Fruit fly (Drosophila melanogaster): ENCODE data around the gene CG7133.

Gene CG7133

DNA sequence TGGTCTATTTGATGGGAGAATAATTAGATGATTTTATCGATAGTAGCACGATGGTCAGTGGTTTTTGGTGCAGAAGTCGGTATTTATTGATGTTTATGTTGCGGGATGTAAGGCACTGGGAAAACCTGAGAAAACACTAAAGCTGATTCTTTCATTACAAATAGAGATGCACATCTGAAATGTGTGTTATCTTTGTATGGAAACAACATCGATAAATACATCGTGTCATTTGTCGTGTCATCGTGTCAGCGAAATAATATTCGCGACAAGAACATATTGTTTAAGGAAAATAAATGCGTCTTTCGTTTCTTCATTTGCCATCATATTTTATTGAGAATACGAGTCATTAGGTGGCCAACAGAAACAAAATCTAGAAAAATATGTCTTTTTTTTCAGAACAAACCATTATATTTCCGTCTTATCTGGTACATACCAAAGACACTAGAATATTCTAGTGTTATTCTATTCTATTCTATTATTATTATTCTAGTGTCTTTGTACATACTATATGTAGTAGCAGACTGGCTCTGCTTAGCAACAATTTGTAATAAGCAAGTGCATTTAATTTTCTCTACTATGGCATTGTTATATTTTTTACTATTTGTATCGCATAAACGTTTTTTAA, at the start of gene CG7133 (continued):
- TF ChIP-seq prd (optimal IDR thresholded peaks at IDR 0.05) (no peak), prd (GFP tag; IDR thresholded peaks at IDR 0.05) (no peak), sim (GFP tag; IDR thresholded peaks at IDR 0.05) (no peak), gfzf (GFP tag; optimal IDR thresholded peaks at IDR 0.05) (peak; percentile 56), CG11247 (GFP tag; IDR thresholded peaks at IDR 0.05) (no peak), hbn (GFP tag; IDR thresholded peaks at IDR 0.05; ENCODE audit: partially characterized antibody) (peak; percentile 85), lbe (GFP tag; optimal IDR thresholded peaks at IDR 0.05) (peak; percentile 2), bowl (GFP tag; IDR thresholded peaks at IDR 0.05) (no peak), CG7556 (GFP tag; optimal IDR thresholded peaks at IDR 0.05) (no peak), sug (tag; optimal IDR thresholded peaks at IDR 0.05) (peak; percentile 4), da (GFP tag; optimal IDR thresholded peaks at IDR 0.05) (no peak), crol (GFP tag; IDR thresholded peaks at IDR 0.05) (no peak), hkb (optimal IDR thresholded peaks at IDR 0.05) (no peak), hkb (GFP tag; IDR thresholded peaks at IDR 0.05) (no peak), Ssrp (tag; optimal IDR thresholded peaks at IDR 0.05) (no peak), exex (tag; optimal IDR thresholded peaks at IDR 0.05) (peak; percentile 7), zen2 (GFP tag; IDR thresholded peaks at IDR 0.05; ENCODE audit: partially characterized antibody) (peak; percentile 91), CG3407 (GFP tag; optimal IDR thresholded peaks at IDR 0.05) (no peak), Drgx (GFP tag; IDR thresholded peaks at IDR 0.05) (no peak), tin (GFP tag; optimal IDR thresholded peaks at IDR 0.05) (no peak), dysf (GFP tag; IDR thresholded peaks at IDR 0.05) (no peak), CG17802 (tag; optimal IDR thresholded peaks at IDR 0.05) (peak; percentile 3), gce (GFP tag; IDR thresholded peaks at IDR 0.05) (no peak)

DNA sequence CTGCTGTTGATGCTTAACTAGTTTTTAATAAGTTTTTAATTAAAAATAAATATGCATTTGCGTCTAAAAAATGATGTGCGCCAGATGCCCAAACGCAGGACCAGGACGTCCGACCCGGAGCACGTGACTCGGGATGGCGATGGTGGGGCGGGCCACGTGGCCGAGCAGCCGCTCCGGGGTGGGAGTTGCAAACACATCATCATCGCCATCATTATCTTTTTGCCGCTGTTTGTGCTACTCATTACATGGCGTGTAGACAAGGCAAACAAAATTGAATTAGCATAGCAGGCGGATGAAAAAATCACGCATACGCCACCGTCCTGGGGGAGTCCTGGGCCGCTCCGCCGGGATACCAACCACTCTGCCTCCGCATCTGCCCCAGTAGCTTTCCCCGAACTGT, 38.9 kb upstream of the CG7133 start:
- no peak for TF ChIP-seq Doc3 (GFP tag; IDR thresholded peaks at IDR 0.05; ENCODE audit: partially characterized antibody)
- TF ChIP-seq PHDP (tag; optimal IDR thresholded peaks at IDR 0.05): no peak
- TF ChIP-seq CG7372 (GFP tag; IDR thresholded peaks at IDR 0.05): 0 out of 2 replicates have a peak, but pooled peaks have one; percentile 30
- TF ChIP-seq CG6175 (GFP tag; IDR thresholded peaks at IDR 0.05): no peak
- TF ChIP-seq CG10979 (tag; optimal IDR thresholded peaks at IDR 0.05): no peak
- TF ChIP-seq Hey (tag; optimal IDR thresholded peaks at IDR 0.05): peak; percentile 92
- no peak for TF ChIP-seq CG8944 (GFP tag; optimal IDR thresholded peaks at IDR 0.05)
- 0 out of 3 replicates have a peak, but pooled peaks have one; percentile 57 for TF ChIP-seq CG11456 (GFP tag; IDR thresholded peaks at IDR 0.05)
- no peak for TF ChIP-seq ftz-f1 (GFP tag; optimal IDR thresholded peaks at IDR 0.05)

DNA sequence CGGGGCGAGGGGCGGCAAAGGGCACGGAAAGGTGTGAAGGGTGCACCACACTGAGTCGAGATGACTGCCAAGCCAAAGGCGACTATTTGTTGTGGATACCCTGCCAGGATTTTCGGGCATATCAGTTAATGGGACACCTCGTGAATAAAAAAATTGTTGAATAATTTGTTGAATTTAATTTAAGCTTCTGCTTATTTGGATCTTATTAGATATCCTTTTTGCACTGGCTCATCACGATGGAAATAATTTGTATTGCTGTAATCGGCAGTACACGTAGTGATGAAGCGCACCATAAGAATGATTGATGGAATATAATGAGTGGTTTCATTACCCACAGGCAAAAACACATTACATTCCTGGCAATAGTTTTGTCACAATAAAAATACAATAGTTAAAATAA, 35.6 kb upstream of the CG7133 start:
- no peak for TF ChIP-seq Sox100B (GFP tag; optimal IDR thresholded peaks at IDR 0.05)
- TF ChIP-seq CrebB (tag; optimal IDR thresholded peaks at IDR 0.05): no peak
- no peak for TF ChIP-seq Max (GFP tag; optimal IDR thresholded peaks at IDR 0.05)
- TF ChIP-seq sens (GFP tag): peak; percentile 69
- no peak for TF ChIP-seq D19B (GFP tag; optimal IDR thresholded peaks at IDR 0.05)
- TF ChIP-seq wdn (GFP tag; IDR thresholded peaks at IDR 0.05): no peak
- peak; percentile 4 for TF ChIP-seq CG11504 (tag; optimal IDR thresholded peaks at IDR 0.05)
- peak; percentile 56 for TF ChIP-seq D19A (tag; optimal IDR thresholded peaks at IDR 0.05)
- TF ChIP-seq Fer2 (tag; optimal IDR thresholded peaks at IDR 0.05): no peak
- TF ChIP-seq CG1647 (GFP tag; optimal IDR thresholded peaks at IDR 0.05): no peak
- no peak for TF ChIP-seq H2.0 (GFP tag; IDR thresholded peaks at IDR 0.05)
- TF ChIP-seq sd (tag; optimal IDR thresholded peaks at IDR 0.05): no peak
- no peak for TF ChIP-seq kay (GFP tag; optimal IDR thresholded peaks at IDR 0.05)
- 0 out of 3 replicates have a peak, but pooled peaks have one; percentile 19 for TF ChIP-seq CG17361 (GFP tag; IDR thresholded peaks at IDR 0.05)
- TF ChIP-seq kni (GFP tag; optimal IDR thresholded peaks at IDR 0.05): no peak
- no peak for TF ChIP-seq CG10321 (GFP tag; IDR thresholded peaks at IDR 0.05)
- TF ChIP-seq gem (tag; optimal IDR thresholded peaks at IDR 0.05): peak; percentile 12
- TF ChIP-seq pan (optimal IDR thresholded peaks at IDR 0.05): no peak
- no peak for TF ChIP-seq pan (GFP tag; optimal IDR thresholded peaks at IDR 0.05 in 1 of 2, IDR thresholded peaks at IDR 0.05 in 1 of 2)
- no peak for TF ChIP-seq gcm (GFP tag; optimal IDR thresholded peaks at IDR 0.05)

Data from whole organism, embryonic.